Worm (Caenorhabditis elegans) whole organism, mixed stage, embryonic: ENCODE results near the gene H03E18.1.
A peak's percentile ranks its signal among the peaks of the same experiment; 100 is the strongest.

ENCODE experiments used
- M03D4.4 ChIP-seq: sonication (generic microtip); optimal IDR thresholded peaks from 2 replicates; lab custom pipeline; 2017; ENCODE audit warnings: mild to moderate bottlenecking, missing genetic modification characterization, missing compliant biosample characterization
- bed-3 ChIP-seq: fragments of 200-800 bp; sonication (Bioruptor generic); optimal IDR thresholded peaks from 3 replicates; lab custom pipeline; 2018; ENCODE audit warnings: mild to moderate bottlenecking, missing genetic modification characterization, moderate library complexity, missing compliant biosample characterization
- blmp-1 ChIP-seq: fragments of 150-350 bp; optimal IDR thresholded peaks from 2 replicates; lab custom pipeline; 2014; ENCODE audit warnings: missing biosample characterization, missing genetic modification characterization
- ceh-43 ChIP-seq: fragments of 200-800 bp; sonication (Bioruptor generic); optimal IDR thresholded peaks from 2 replicates; lab custom pipeline; 2018; ENCODE audit warnings: mild to moderate bottlenecking, missing genetic modification characterization, moderate library complexity, missing compliant biosample characterization
- ceh-83 ChIP-seq: fragments of 200-800 bp; sonication (Bioruptor generic); optimal IDR thresholded peaks from 2 replicates; lab custom pipeline; 2018; ENCODE audit warnings: mild to moderate bottlenecking, missing genetic modification characterization, missing compliant biosample characterization
- ces-1 ChIP-seq: fragments of 150-350 bp; optimal IDR thresholded peaks from 2 replicates; lab custom pipeline; 2014; ENCODE audit warnings: missing biosample characterization, missing genetic modification reagents, missing genetic modification characterization
- cnd-1 ChIP-seq: fragments of 200-800 bp; sonication (Bioruptor generic); optimal IDR thresholded peaks from 2 replicates; lab custom pipeline; 2018; ENCODE audit warnings: mild to moderate bottlenecking, missing genetic modification characterization, missing compliant biosample characterization
- drap-1 ChIP-seq: fragments of 200-800 bp; sonication (Bioruptor generic); optimal IDR thresholded peaks from 3 replicates; lab custom pipeline; 2018; ENCODE audit warnings: mild to moderate bottlenecking, missing genetic modification characterization, missing compliant biosample characterization
- elt-1 ChIP-seq: sonication (generic microtip); optimal IDR thresholded peaks from 2 replicates; lab custom pipeline; 2017; ENCODE audit warnings: missing genetic modification characterization, mild to moderate bottlenecking, missing compliant biosample characterization, antibody characterized with exemption, moderate library complexity, borderline replicate concordance; ENCODE audit not compliant: insufficient read depth
- elt-3 ChIP-seq: fragments of 150-350 bp; optimal IDR thresholded peaks from 2 replicates; lab custom pipeline; 2014; ENCODE audit warnings: missing biosample characterization, missing genetic modification characterization
- flh-1 ChIP-seq: fragments of 200-800 bp; sonication (Bioruptor generic); optimal IDR thresholded peaks from 2 replicates; lab custom pipeline; 2018; ENCODE audit warnings: mild to moderate bottlenecking, missing genetic modification characterization, moderate library complexity, missing compliant biosample characterization
- ham-2 ChIP-seq: fragments of 200-800 bp; sonication (Bioruptor generic); optimal IDR thresholded peaks from 2 replicates; lab custom pipeline; 2018; ENCODE audit warnings: mild to moderate bottlenecking, missing genetic modification characterization, missing compliant biosample characterization
- hlh-1 ChIP-seq: fragments of 150-350 bp; optimal IDR thresholded peaks from 2 replicates; lab custom pipeline; 2014; ENCODE audit warnings: missing biosample characterization, missing genetic modification reagents, missing genetic modification characterization
- lin-13 ChIP-seq: fragments of 150-350 bp; optimal IDR thresholded peaks from 2 replicates; lab custom pipeline; 2014; ENCODE audit warnings: missing biosample characterization, missing genetic modification characterization
- mab-5 ChIP-seq: fragments of 150-350 bp; optimal IDR thresholded peaks from 2 replicates; lab custom pipeline; 2014; ENCODE audit warnings: missing biosample characterization, missing genetic modification characterization
- mep-1 ChIP-seq: fragments of 150-350 bp; optimal IDR thresholded peaks from 2 replicates; lab custom pipeline; 2017; ENCODE audit warnings: missing biosample characterization, missing genetic modification reagents, missing genetic modification characterization, inconsistent platforms
- mls-2 ChIP-seq: sonication (generic microtip); optimal IDR thresholded peaks from 2 replicates; lab custom pipeline; 2016; ENCODE audit warnings: mild to moderate bottlenecking, missing genetic modification characterization, moderate library complexity, missing compliant biosample characterization
- nhr-2 ChIP-seq: fragments of 150-350 bp; optimal IDR thresholded peaks from 2 replicates; lab custom pipeline; 2014; ENCODE audit warnings: missing biosample characterization, missing genetic modification characterization
- nhr-237 ChIP-seq: fragments of 150-350 bp; optimal IDR thresholded peaks from 2 replicates; lab custom pipeline; 2014; ENCODE audit warnings: missing biosample characterization, missing genetic modification characterization
- nhr-28 ChIP-seq: fragments of 150-350 bp; optimal IDR thresholded peaks from 2 replicates; lab custom pipeline; 2014; ENCODE audit warnings: missing biosample characterization, missing genetic modification characterization
- nhr-76 ChIP-seq: sonication (generic microtip); optimal IDR thresholded peaks from 2 replicates; lab custom pipeline; 2017; ENCODE audit warnings: missing biosample characterization, missing genetic modification characterization
- pha-4 ChIP-seq: fragments of 150-350 bp; optimal IDR thresholded peaks from 2 replicates; lab custom pipeline; 2018; ENCODE audit warnings: missing biosample characterization, missing genetic modification reagents, missing genetic modification characterization
- sem-2 ChIP-seq: fragments of 200-800 bp; sonication (Bioruptor generic); optimal IDR thresholded peaks from 2 replicates; lab custom pipeline; 2018; ENCODE audit warnings: mild to moderate bottlenecking, missing genetic modification characterization, missing compliant biosample characterization
- snpc-4 ChIP-seq: fragments of 150-350 bp; optimal IDR thresholded peaks from 2 replicates; lab custom pipeline; 2014; ENCODE audit warnings: missing biosample characterization, missing genetic modification characterization
- unc-120 ChIP-seq: sonication (generic microtip); optimal IDR thresholded peaks from 2 replicates; lab custom pipeline; 2017; ENCODE audit warnings: missing genetic modification characterization, missing compliant biosample characterization; ENCODE audit not compliant: poor library complexity, severe bottlenecking
- unc-39 ChIP-seq: fragments of 150-350 bp; optimal IDR thresholded peaks from 2 replicates; lab custom pipeline; 2014; ENCODE audit warnings: missing biosample characterization, missing genetic modification characterization
- unc-62 ChIP-seq: fragments of 150-350 bp; optimal IDR thresholded peaks from 2 replicates; lab custom pipeline; 2014; ENCODE audit warnings: missing biosample characterization, missing genetic modification reagents, missing genetic modification characterization
- zip-8 ChIP-seq: fragments of 150-350 bp; optimal IDR thresholded peaks from 2 replicates; lab custom pipeline; 2014; ENCODE audit warnings: missing biosample characterization, missing genetic modification characterization
- ztf-11 ChIP-seq: fragments of 150-350 bp; optimal IDR thresholded peaks from 2 replicates; lab custom pipeline; 2014; ENCODE audit warnings: missing biosample characterization, missing genetic modification characterization

The H03E18.1 gene

ce11 chrX:8507576-8507975, at the start of gene H03E18.1:
TSS of gene H03E18.1 (plus strand) at chrX:8507876.
- TF ChIP-seq mab-5 (tag; lab: Kevin White, UChicago) (no peak), pha-4 (tag; lab: Kevin White, UChicago) (no peak), drap-1 (GFP tag; lab: Kevin White, UChicago) (no peak), nhr-76 (tag; lab: Kevin White, UChicago) (no peak), zip-8 (tag; lab: Kevin White, UChicago) (no peak), nhr-237 (tag; lab: Kevin White, UChicago) (no peak), blmp-1 (tag; lab: Kevin White, UChicago) (no peak), nhr-2 (no peak), hlh-1 (tag; lab: Kevin White, UChicago) (no peak), ces-1 (no peak), M03D4.4 (tag; lab: Kevin White, UChicago) (no peak), ham-2 (no peak), sem-2 (no peak), snpc-4 (tag; lab: Kevin White, UChicago) (no peak), elt-3 (tag; lab: Kevin White, UChicago) (no peak), ztf-11 (tag; lab: Kevin White, UChicago) (no peak), cnd-1 (tag; lab: Kevin White, UChicago) (no peak)

DNA sequence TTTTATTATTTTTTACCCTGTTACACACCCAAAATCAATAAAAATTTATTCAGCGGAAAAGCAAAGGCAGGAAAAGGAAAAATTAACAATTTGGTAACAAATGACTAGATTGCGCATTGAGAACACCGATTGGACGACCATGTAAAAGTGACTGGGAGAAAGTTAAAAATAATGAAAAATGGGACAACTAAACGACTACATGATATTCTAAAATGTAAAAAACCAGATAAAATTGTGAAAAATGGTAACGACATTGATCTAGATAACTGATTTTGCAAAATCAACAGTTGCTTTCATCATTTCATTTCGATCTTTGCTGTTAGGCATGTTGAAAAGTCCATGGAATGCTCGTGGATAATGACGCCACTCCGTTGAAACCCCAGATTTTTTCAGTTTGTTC, 47.9 kb upstream of the H03E18.1 start:
- TF ChIP-seq snpc-4 (tag; lab: Kevin White, UChicago) (no peak), M03D4.4 (tag; lab: Kevin White, UChicago) (no peak), hlh-1 (tag; lab: Kevin White, UChicago) (no peak), ham-2 (no peak), nhr-28 (tag; lab: Kevin White, UChicago) (no peak), flh-1 (GFP tag; lab: Kevin White, UChicago) (no peak), nhr-76 (tag; lab: Kevin White, UChicago) (no peak), ceh-43 (GFP tag; lab: Kevin White, UChicago) (no peak), lin-13 (tag; lab: Kevin White, UChicago) (no peak), nhr-237 (tag; lab: Kevin White, UChicago) (no peak), unc-39 (tag; lab: Kevin White, UChicago) (no peak), unc-120 (tag; lab: Kevin White, UChicago) (no peak), elt-1 (tag; lab: Kevin White, UChicago) (no peak), ceh-83 (no peak), drap-1 (GFP tag; lab: Kevin White, UChicago) (no peak), cnd-1 (tag; lab: Kevin White, UChicago) (no peak), mls-2 (tag; lab: Kevin White, UChicago) (no peak), bed-3 (GFP tag; lab: Kevin White, UChicago) (no peak), unc-62 (GFP tag; lab: Kevin White, UChicago) (no peak)

ce11 chrX:8460958-8461357, 46.7 kb upstream of the H03E18.1 start:
- TF ChIP-seq nhr-2 (no peak), M03D4.4 (tag; lab: Kevin White, UChicago) (no peak), elt-1 (tag; lab: Kevin White, UChicago) (peak; percentile 60), nhr-237 (tag; lab: Kevin White, UChicago) (no peak), mep-1 (tag; lab: Kevin White, UChicago) (no peak), bed-3 (GFP tag; lab: Kevin White, UChicago) (no peak), nhr-76 (tag; lab: Kevin White, UChicago) (no peak), ceh-83 (no peak)

DNA sequence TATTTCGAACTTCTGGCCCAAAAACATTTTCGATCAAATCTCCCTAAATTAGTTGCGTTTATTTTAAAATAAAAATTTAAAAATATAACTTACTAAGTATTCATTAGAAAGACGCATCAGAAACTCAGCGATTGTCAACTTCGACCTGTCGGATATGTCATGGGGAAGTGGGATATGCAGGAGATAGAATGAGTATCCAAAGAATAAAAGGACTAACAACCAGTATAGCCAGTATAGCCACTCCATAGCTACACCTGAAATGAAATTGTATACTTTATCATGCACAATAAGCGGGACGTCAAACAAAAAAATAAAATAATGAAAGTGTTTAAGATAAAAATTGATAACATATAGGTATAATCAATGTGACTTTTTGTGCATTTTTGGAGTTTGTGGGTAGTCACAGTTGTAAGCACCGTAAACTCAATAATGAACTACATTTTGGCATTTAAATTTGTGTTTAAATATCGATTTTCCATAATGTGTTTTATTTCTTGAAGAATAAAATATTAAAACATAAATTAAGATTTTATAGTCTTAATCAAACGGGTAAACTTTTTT, 44.5 kb upstream of the H03E18.1 start, which contains the start of gene F16F9.4:
Gene F16F9.4 (minus strand): TSS at position 276 of the 561 bp plus-strand sequence.
- TF ChIP-seq bed-3 (GFP tag; lab: Kevin White, UChicago) (no peak), unc-120 (tag; lab: Kevin White, UChicago) (no peak), pha-4 (tag; lab: Kevin White, UChicago) (no peak), mab-5 (tag; lab: Kevin White, UChicago) (no peak), hlh-1 (tag; lab: Kevin White, UChicago) (no peak), zip-8 (tag; lab: Kevin White, UChicago) (no peak)
